Fruit fly (Drosophila melanogaster) whole organism, pupa: Measurements from ENCODE around the gene Pex7.
A peak's percentile ranks its signal among the peaks of the same experiment; 100 is the strongest.

Experiments used
- CG10348 ChIP-seq: fragments of 200-800 bp; sonication (Bioruptor generic); IDR thresholded peaks from 2 replicates; pipeline ENCODE4 v1.3.6; 2022; ENCODE audit warnings: missing biosample characterization, missing genetic modification characterization
- CG12605 ChIP-seq: fragments of 200-800 bp; sonication (Bioruptor generic); IDR thresholded peaks from 2 replicates; pipeline ENCODE4 v1.3.6; 2022; ENCODE audit warnings: missing biosample characterization, missing genetic modification characterization
- CG13204 ChIP-seq: fragments of 200-800 bp; sonication (Bioruptor generic); optimal IDR thresholded peaks from 2 replicates; lab custom pipeline; 2018; ENCODE audit warnings: missing biosample characterization, mild to moderate bottlenecking, missing genetic modification characterization, moderate library complexity
- CG14655 ChIP-seq: fragments of 200-800 bp; sonication (Bioruptor generic); optimal IDR thresholded peaks from 3 replicates; lab custom pipeline; 2017; ENCODE audit warnings: mild to moderate bottlenecking, missing biosample characterization, missing genetic modification reagents, missing genetic modification characterization
- CG15710 ChIP-seq: fragments of 200-800 bp; sonication (Bioruptor generic); optimal IDR thresholded peaks from 2 replicates; lab custom pipeline; 2018; ENCODE audit warnings: missing biosample characterization, mild to moderate bottlenecking, missing genetic modification characterization, moderate library complexity
- CG17806 ChIP-seq: fragments of 200-800 bp; sonication (Bioruptor generic); optimal IDR thresholded peaks from 2 replicates; lab custom pipeline; 2018; ENCODE audit warnings: missing biosample characterization, mild to moderate bottlenecking, missing genetic modification characterization, moderate library complexity
- CG32121 ChIP-seq: fragments of 200-800 bp; sonication (Bioruptor generic); IDR thresholded peaks from 2 replicates; pipeline ENCODE4 v1.3.6; 2022; ENCODE audit warnings: missing biosample characterization, missing genetic modification characterization
- CG34367 ChIP-seq: fragments of 200-800 bp; sonication (Bioruptor generic); optimal IDR thresholded peaks from 2 replicates; lab custom pipeline; 2018; ENCODE audit warnings: missing biosample characterization, mild to moderate bottlenecking, missing genetic modification characterization
- CG4496 ChIP-seq: fragments of 200-800 bp; sonication (Bioruptor generic); IDR thresholded peaks from 3 replicates; pipeline ENCODE4 v1.3.6; 2022; ENCODE audit warnings: missing biosample characterization, missing genetic modification characterization
- CG8159 ChIP-seq: fragments of 200-800 bp; sonication (Bioruptor generic); optimal IDR thresholded peaks from 3 replicates; lab custom pipeline; 2018; ENCODE audit warnings: missing biosample characterization, mild to moderate bottlenecking, missing genetic modification characterization, moderate library complexity
- CG8301 ChIP-seq: fragments of 200-800 bp; sonication (Bioruptor generic); optimal IDR thresholded peaks from 2 replicates; lab custom pipeline; 2018; ENCODE audit warnings: missing biosample characterization, mild to moderate bottlenecking, missing genetic modification characterization
- CG9948 ChIP-seq: fragments of 200-800 bp; sonication (Bioruptor generic); optimal IDR thresholded peaks from 2 replicates; lab custom pipeline; 2018; ENCODE audit warnings: missing biosample characterization, mild to moderate bottlenecking, missing genetic modification characterization, moderate library complexity
- D1 ChIP-seq: fragments of 200-800 bp; sonication (Bioruptor generic); optimal IDR thresholded peaks from 2 replicates; lab custom pipeline; 2018; ENCODE audit warnings: missing biosample characterization, mild to moderate bottlenecking, missing genetic modification characterization, moderate library complexity
- EcR ChIP-seq: fragments of 200-800 bp; sonication (Bioruptor generic); optimal IDR thresholded peaks from 3 replicates; lab custom pipeline; 2019; ENCODE audit warnings: missing biosample characterization, missing genetic modification characterization, mild to moderate bottlenecking, moderate library complexity, missing genetic modification reagents
- Ets98B ChIP-seq: fragments of 200-800 bp; sonication (Bioruptor generic); IDR thresholded peaks from 2 replicates; pipeline ENCODE4 v1.3.6; 2022; ENCODE audit warnings: missing biosample characterization, missing genetic modification characterization
- Pif1A ChIP-seq: fragments of 200-800 bp; sonication (Bioruptor generic); optimal IDR thresholded peaks from 3 replicates; lab custom pipeline; 2016; ENCODE audit warnings: missing biosample characterization, missing genetic modification characterization
- Pif1B ChIP-seq: fragments of 200-800 bp; sonication (Bioruptor generic); optimal IDR thresholded peaks from 3 replicates; lab custom pipeline; 2016; ENCODE audit warnings: missing biosample characterization, missing genetic modification characterization
- Snoo ChIP-seq: fragments of 200-800 bp; sonication (Bioruptor generic); optimal IDR thresholded peaks from 3 replicates; lab custom pipeline; 2017; ENCODE audit warnings: missing biosample characterization, mild to moderate bottlenecking, missing genetic modification characterization, inconsistent platforms
- fd96Ca ChIP-seq: fragments of 200-800 bp; sonication (Bioruptor generic); IDR thresholded peaks from 3 replicates; pipeline ENCODE4 v1.3.6; 2022; ENCODE audit warnings: missing biosample characterization, missing genetic modification characterization
- gl ChIP-seq: fragments of 200-800 bp; sonication (Bioruptor generic); optimal IDR thresholded peaks from 2 replicates; lab custom pipeline; 2018; ENCODE audit warnings: missing biosample characterization, mild to moderate bottlenecking, missing genetic modification characterization
- rn ChIP-seq: fragments of 200-800 bp; sonication (Bioruptor generic); IDR thresholded peaks from 2 replicates; pipeline ENCODE4 v1.3.6; 2022; ENCODE audit warnings: missing biosample characterization, missing genetic modification characterization

The Pex7 gene

DNA sequence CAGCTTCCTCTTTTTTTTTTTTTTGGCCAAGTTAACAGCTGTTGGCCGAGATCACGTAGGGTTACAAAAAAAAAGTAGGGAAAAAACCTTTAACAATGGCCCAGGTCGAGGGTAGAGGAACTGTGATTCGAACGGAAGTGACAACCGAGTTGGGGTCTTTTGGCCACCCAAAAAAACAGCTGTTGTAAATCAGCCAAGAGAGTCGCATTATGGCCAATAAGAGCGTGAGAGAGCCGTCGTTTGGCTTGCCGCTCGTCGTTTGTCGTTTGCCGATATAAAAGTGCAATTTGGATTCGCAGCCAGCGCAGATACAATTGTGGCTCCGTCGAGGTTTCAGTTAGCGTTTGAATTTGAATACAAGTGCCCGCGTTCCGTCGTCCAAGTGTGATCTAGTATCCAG lies 6.8 kb upstream of the Pex7 start, which contains the start of gene Cpr66D:
Cpr66D (plus strand) TSS at position 301 of the 400 bp plus-strand sequence.
- no peak for TF ChIP-seq CG15710
- TF ChIP-seq CG4496 (GFP tag; lab: Robert Waterston, UW): 0 out of 3 replicates have a peak, but pooled peaks have one; percentile 24
- TF ChIP-seq, all 21 proteins: peak for 1

DNA sequence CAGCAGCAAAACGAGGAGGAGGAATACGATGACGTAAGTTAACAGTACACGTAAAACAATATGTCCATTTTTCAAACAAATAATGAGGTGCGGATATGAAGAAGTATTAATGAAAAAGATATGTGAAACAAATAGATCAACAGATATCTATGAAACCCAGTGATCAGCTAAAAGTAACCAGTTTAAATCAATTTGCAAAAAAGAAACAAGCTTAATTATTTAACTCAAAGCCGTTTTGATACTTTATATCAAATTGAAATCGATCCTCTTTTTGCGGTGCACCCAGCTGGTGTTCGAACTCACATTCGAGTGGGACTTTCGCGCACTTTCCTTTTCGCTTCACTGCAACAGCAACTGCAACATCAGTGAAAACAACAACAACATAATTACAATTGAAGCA lies 5.9 kb upstream of the Pex7 start:
- TF ChIP-seq CG8301 (tag; lab: Kevin White, UChicago) (peak; percentile 4), Pif1A (GFP tag; lab: Kevin White, UChicago) (no peak), Ets98B (GFP tag; lab: Robert Waterston, UW) (0 out of 2 replicates have a peak, but pooled peaks have one; percentile 21)

DNA sequence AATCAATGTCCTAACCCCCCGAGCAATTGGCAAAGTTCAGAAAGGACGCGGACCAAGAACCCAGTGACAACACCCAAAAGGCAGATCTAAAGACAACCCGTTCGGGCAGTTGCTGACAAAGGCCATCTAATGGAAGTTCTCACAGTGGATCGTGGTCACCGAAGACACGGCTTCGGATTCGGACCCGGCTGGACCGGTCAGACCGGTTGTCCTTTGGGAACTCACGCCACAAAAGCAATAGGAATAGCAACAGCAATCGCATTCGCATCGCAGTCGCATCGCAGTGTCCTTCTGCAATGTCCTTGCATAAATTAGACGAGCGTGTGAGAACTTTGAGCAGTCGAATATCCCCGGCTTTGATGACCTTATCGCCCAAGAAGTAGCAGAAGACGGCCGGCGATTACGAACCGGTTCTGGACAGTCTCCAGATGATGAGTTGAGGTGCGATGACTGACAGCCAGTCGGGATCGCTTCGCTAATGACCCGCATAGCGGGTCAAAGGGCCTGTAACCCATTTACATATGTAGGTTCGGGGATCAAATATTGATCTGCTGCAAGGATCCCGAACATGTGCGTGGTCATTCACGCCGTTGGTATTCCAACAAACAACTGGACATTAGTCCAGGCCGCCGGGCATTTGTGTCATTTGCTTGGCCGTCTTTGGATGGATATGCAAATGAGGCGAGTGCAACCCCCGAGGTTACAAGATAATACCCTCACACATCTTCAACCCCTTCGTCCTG lies 3.0 kb upstream of the Pex7 start:
- TF ChIP-seq CG34367 (tag; lab: Kevin White, UChicago) (no peak), CG4496 (GFP tag; lab: Robert Waterston, UW) (peak; percentile 72; the same call in 2 of the 3 replicates)
- TF ChIP-seq, all 21 proteins: peak for 1

DNA sequence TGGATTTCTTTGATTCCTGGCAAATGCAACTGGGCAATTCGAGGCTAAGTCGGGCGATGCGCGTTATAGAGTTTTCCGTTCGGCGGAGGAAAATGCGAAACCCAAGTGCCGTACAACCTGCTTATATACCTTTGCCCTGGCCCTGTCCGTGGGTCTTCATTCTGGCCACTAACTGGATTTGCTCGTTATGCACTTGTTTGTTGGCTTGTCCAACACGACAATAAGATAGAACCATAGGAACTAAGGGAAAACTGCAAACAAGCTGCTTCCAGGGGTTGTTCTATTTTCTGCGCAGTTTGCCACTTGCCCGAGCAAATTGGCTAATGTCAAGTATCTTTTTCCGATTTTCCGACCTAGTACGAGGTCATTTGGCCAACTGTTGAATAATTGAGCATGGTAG lies 1.9 kb downstream of the Pex7 start, which contains the start of gene Arr2:
Arr2 (minus strand) TSS at position 101 of the 400 bp plus-strand sequence.
- TF ChIP-seq CG34367 (tag; lab: Kevin White, UChicago): no peak
- TF ChIP-seq CG10348: no peak
- TF ChIP-seq Ets98B (GFP tag; lab: Robert Waterston, UW): no peak
- no peak for TF ChIP-seq rn (GFP tag; lab: Robert Waterston, UW)
- no peak for TF ChIP-seq CG14655 (GFP tag; lab: Kevin White, UChicago)
- TF ChIP-seq Snoo (tag; lab: Kevin White, UChicago): no peak
- no peak for TF ChIP-seq D1 (tag; lab: Kevin White, UChicago)
- TF ChIP-seq Pif1B (GFP tag; lab: Kevin White, UChicago): no peak
- no peak for TF ChIP-seq CG4496 (GFP tag; lab: Robert Waterston, UW)

DNA sequence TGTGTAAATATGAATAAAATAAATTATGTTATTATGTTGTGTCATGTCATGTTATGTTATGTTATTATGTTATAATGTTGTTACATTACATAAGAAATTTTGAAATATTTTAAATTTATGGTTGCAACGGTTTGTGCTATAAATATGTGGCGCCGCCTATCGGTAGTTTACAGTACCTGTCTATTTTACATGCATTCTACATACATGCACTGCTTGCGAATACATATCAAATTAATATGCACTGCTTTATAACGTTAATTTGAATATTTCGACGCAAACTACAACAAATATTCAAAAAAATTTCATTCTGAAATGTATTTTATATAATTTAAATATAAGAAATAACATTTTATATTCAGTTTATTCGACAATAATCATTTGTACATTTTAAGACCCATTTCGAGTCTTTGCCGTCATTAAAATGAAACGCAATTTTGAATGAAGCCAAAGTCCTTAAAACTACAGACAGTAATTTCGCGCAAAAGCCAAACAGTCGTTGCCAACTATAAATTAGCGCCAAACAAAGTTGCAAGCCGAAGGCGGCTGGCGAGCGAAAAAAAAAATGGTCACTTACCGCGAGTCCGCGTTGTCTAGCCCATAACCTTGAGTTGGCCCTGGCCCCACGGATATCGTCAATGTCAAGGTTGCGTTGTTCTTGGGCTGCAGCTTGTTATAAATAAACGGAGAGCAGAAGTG lies 5.1 kb downstream of the Pex7 start:
- TF ChIP-seq CG4496 (GFP tag; lab: Robert Waterston, UW) (peak; percentile 37; the same call in 1 of the 3 replicates), CG12605 (GFP tag; lab: Robert Waterston, UW) (no peak)

DNA sequence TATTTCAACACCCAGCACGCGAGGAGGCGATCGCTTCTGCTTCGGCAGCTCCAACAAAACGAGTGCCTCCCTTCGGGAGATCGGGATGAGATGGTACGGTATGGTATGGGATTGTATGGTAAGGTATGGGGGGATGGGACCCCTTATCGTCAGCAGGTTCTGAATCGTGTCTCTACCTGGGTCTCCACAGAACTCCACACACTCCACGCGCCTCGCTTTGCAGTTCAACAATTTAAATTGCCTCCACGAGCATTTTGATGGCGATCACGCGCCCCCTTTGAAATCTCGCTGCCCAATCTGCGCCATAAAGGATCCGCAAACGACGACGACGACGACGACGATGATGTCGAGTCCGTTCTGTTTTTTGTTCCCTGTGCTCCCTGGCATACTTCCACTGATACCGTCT lies 5.6 kb downstream of the Pex7 start:
- TF ChIP-seq CG12605 (GFP tag; lab: Robert Waterston, UW): no peak
- no peak for TF ChIP-seq rn (GFP tag; lab: Robert Waterston, UW)
- no peak for TF ChIP-seq CG9948
- no peak for TF ChIP-seq CG14655 (GFP tag; lab: Kevin White, UChicago)
- TF ChIP-seq CG15710: no peak
- TF ChIP-seq EcR (GFP tag; lab: Kevin White, UChicago): peak; percentile 86
- peak; percentile 86 for TF ChIP-seq CG13204 (GFP tag; lab: Kevin White, UChicago)
- no peak for TF ChIP-seq fd96Ca (GFP tag; lab: Robert Waterston, UW)
- TF ChIP-seq Pif1A (GFP tag; lab: Kevin White, UChicago): no peak
- no peak for TF ChIP-seq CG8159 (tag; lab: Kevin White, UChicago)
- peak; percentile 50; the same call in 1 of the 3 replicates for TF ChIP-seq CG4496 (GFP tag; lab: Robert Waterston, UW)
- no peak for TF ChIP-seq D1 (tag; lab: Kevin White, UChicago)
- TF ChIP-seq gl (tag; lab: Kevin White, UChicago): peak; percentile 11

DNA sequence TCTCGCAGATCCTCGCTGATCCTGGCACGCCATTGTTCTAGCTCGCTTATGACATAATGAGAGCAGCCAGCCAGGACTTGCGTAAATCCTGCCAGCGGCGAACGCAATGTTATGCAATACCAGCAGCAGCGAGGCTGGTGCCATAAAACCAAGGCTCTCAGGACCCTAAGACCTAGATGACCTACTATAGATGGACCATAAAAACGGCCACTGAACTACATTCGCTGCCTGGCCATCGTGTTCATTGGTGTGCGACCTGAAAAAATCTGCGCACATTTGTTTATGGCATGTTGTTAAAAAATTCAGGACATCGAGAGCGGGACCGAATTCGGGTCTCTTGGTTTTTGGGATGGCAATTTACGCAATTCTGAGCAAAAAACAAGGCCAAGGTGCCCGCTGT lies 6.6 kb downstream of the Pex7 start:
- TF ChIP-seq rn (GFP tag; lab: Robert Waterston, UW) (no peak), CG17806 (no peak), D1 (tag; lab: Kevin White, UChicago) (no peak), CG10348 (no peak), CG32121 (GFP tag; lab: Robert Waterston, UW) (no peak), Pif1B (GFP tag; lab: Kevin White, UChicago) (no peak)
